Worm (Caenorhabditis elegans) whole organism, early embryonic: Measurements from ENCODE around the gene vkmt-1.
"Not testable (repeated sequence)": the region's sequence is repeated elsewhere in the genome, so short reads cannot be mapped to it uniquely, and the experiment has no call there.

Experiments
- B0310.2 ChIP-seq: sonication (generic microtip); optimal IDR thresholded peaks from 2 replicates; lab custom pipeline; 2016; ENCODE audit warnings: mild to moderate bottlenecking, missing genetic modification characterization, missing compliant biosample characterization
- F13C5.2 ChIP-seq: sonication (generic microtip); optimal IDR thresholded peaks from 2 replicates; lab custom pipeline; 2017; ENCODE audit warnings: mild to moderate bottlenecking, missing genetic modification characterization, inconsistent platforms, missing compliant biosample characterization
- aly-1 ChIP-seq: sonication (generic microtip); optimal IDR thresholded peaks from 2 replicates; lab custom pipeline; 2016; ENCODE audit warnings: missing genetic modification characterization, missing compliant biosample characterization
- ama-1 ChIP-seq: fragments of 150-350 bp; optimal IDR thresholded peaks from 2 replicates; lab custom pipeline; 2014
- ceh-13 ChIP-seq: fragments of 200-800 bp; sonication (Bioruptor generic); optimal IDR thresholded peaks from 2 replicates; lab custom pipeline; 2018; ENCODE audit warnings: mild to moderate bottlenecking, missing genetic modification characterization, missing compliant biosample characterization
- ceh-36 ChIP-seq: sonication (generic microtip); optimal IDR thresholded peaks from 2 replicates; lab custom pipeline; 2016; ENCODE audit warnings: missing genetic modification characterization, inconsistent platforms, missing compliant biosample characterization
- ets-7 ChIP-seq: sonication (generic microtip); optimal IDR thresholded peaks from 2 replicates; lab custom pipeline; 2016; ENCODE audit warnings: missing genotype, missing genetic modification characterization, missing compliant biosample characterization
- flt-1 ChIP-seq: fragments of 200-800 bp; sonication (Bioruptor generic); IDR thresholded peaks from 2 replicates; pipeline ENCODE4 v1.3.6; 2022; ENCODE audit warnings: missing genetic modification characterization, missing compliant biosample characterization
- hmbx-1 ChIP-seq: sonication (generic microtip); optimal IDR thresholded peaks from 2 replicates; lab custom pipeline; 2016; ENCODE audit warnings: mild to moderate bottlenecking, missing genetic modification characterization, missing compliant biosample characterization
- hmg-4 ChIP-seq: fragments of 200-800 bp; sonication (Bioruptor generic); optimal IDR thresholded peaks from 2 replicates; lab custom pipeline; 2018; ENCODE audit warnings: mild to moderate bottlenecking, missing genetic modification characterization, missing compliant biosample characterization
- sea-1 ChIP-seq: fragments of 200-800 bp; sonication (Bioruptor generic); conservative IDR thresholded peaks from 2 replicates; pipeline ENCODE4 v1.3.6; 2022; ENCODE audit warnings: missing genetic modification characterization, missing compliant biosample characterization
- tbx-11 ChIP-seq: fragments of 200-800 bp; sonication (Bioruptor generic); IDR thresholded peaks from 2 replicates; pipeline ENCODE4 v1.3.6; 2022; ENCODE audit warnings: missing genetic modification characterization, missing compliant biosample characterization
- tbx-37 ChIP-seq: fragments of 200-800 bp; sonication (Bioruptor generic); conservative IDR thresholded peaks from 2 replicates; pipeline ENCODE4 v1.3.6; 2022; ENCODE audit warnings: missing genetic modification reagents, missing genetic modification characterization, missing compliant biosample characterization

ce11 chrIV:12294770-12295169 is 16.2 kb downstream of the vkmt-1 start:
- TF ChIP-seq aly-1 (tag; lab: Kevin White, UChicago); ets-7 (tag; lab: Kevin White, UChicago); F13C5.2; flt-1 (GFP tag; lab: Robert Waterston, UW); ama-1 (lab: Kevin White, UChicago); ceh-36 (tag; lab: Kevin White, UChicago); hmbx-1 (tag; lab: Kevin White, UChicago); tbx-37 (GFP tag; lab: Robert Waterston, UW); ceh-13; tbx-11; hmg-4 (GFP tag; lab: Kevin White, UChicago); sea-1; B0310.2 (tag; lab: Kevin White, UChicago): not testable (repeated sequence)
